Fruit fly (Drosophila melanogaster) whole organism, embryonic: Measurements from ENCODE around the gene CG3534.

Source experiments
- Atf-2 ChIP-seq: fragments of 200-800 bp; sonication (Bioruptor generic); optimal IDR thresholded peaks from 2 replicates; lab custom pipeline; 2016; ENCODE audit warnings: missing biosample characterization, missing genetic modification characterization
- B-H1 ChIP-seq: fragments of 200-800 bp; sonication (Bioruptor generic); IDR thresholded peaks from 3 replicates; pipeline ENCODE4 v1.3.6; 2022; ENCODE audit warnings: missing biosample characterization, missing genetic modification characterization
- CG10431 ChIP-seq: fragments of 200-800 bp; sonication (Bioruptor generic); optimal IDR thresholded peaks from 3 replicates; lab custom pipeline; 2018; ENCODE audit warnings: missing biosample characterization, mild to moderate bottlenecking, missing genetic modification characterization
- CG12659 ChIP-seq: fragments of 200-800 bp; sonication (Bioruptor generic); optimal IDR thresholded peaks from 3 replicates; lab custom pipeline; 2017; ENCODE audit warnings: mild to moderate bottlenecking, missing biosample characterization, missing genetic modification reagents, missing genetic modification characterization
- CG12769 ChIP-seq: fragments of 200-800 bp; sonication (Bioruptor generic); optimal IDR thresholded peaks from 2 replicates; lab custom pipeline; 2019; ENCODE audit warnings: missing biosample characterization, mild to moderate bottlenecking, missing genetic modification characterization, moderate library complexity
- CG17186 ChIP-seq: fragments of 200-800 bp; sonication (Bioruptor generic); optimal IDR thresholded peaks from 3 replicates; lab custom pipeline; 2017; ENCODE audit warnings: missing biosample characterization, missing genetic modification reagents, missing genetic modification characterization
- CG18011 ChIP-seq: fragments of 200-800 bp; sonication (Bioruptor generic); optimal IDR thresholded peaks from 2 replicates; lab custom pipeline; 2017; ENCODE audit warnings: missing biosample characterization, missing genetic modification characterization, mild to moderate bottlenecking, moderate library complexity, missing genotype
- CG1832 ChIP-seq: fragments of 200-800 bp; sonication (Bioruptor generic); optimal IDR thresholded peaks from 2 replicates; lab custom pipeline; 2017; ENCODE audit warnings: missing biosample characterization, mild to moderate bottlenecking, missing genetic modification characterization, inconsistent platforms
- CG2875 ChIP-seq: fragments of 200-800 bp; sonication (Bioruptor generic); optimal IDR thresholded peaks from 2 replicates; lab custom pipeline; 2017; ENCODE audit warnings: missing biosample characterization, mild to moderate bottlenecking, missing genetic modification characterization, missing genetic modification reagents
- CG34224 ChIP-seq: fragments of 200-800 bp; sonication (Bioruptor generic); IDR thresholded peaks from 3 replicates; pipeline ENCODE4 v1.3.6; 2022; ENCODE audit warnings: missing biosample characterization, missing genetic modification characterization; ENCODE audit not compliant: partially characterized antibody
- CG3847 ChIP-seq: fragments of 200-800 bp; sonication (Bioruptor generic); IDR thresholded peaks from 2 replicates; pipeline ENCODE4 v1.3.6; 2022; ENCODE audit warnings: missing biosample characterization, missing genetic modification characterization
- CG4707 ChIP-seq: fragments of 200-800 bp; sonication (Bioruptor generic); optimal IDR thresholded peaks from 2 replicates; lab custom pipeline; 2018; ENCODE audit warnings: missing biosample characterization, mild to moderate bottlenecking, missing genetic modification characterization, moderate library complexity
- CG4730 ChIP-seq: fragments of 200-800 bp; sonication (Bioruptor generic); IDR thresholded peaks from 2 replicates; pipeline ENCODE4 v1.3.6; 2022; ENCODE audit warnings: missing biosample characterization, missing genetic modification characterization
- CG4820 ChIP-seq: fragments of 200-800 bp; sonication (Bioruptor generic); optimal IDR thresholded peaks from 3 replicates; lab custom pipeline; 2016; ENCODE audit warnings: missing biosample characterization, missing genetic modification characterization
- CG7271 ChIP-seq: fragments of 200-800 bp; sonication (Bioruptor generic); optimal IDR thresholded peaks from 2 replicates; lab custom pipeline; 2018; ENCODE audit warnings: missing biosample characterization, mild to moderate bottlenecking, missing genetic modification characterization, moderate library complexity
- CG8765 ChIP-seq: fragments of 200-800 bp; sonication (Bioruptor generic); IDR thresholded peaks from 2 replicates; pipeline ENCODE4 v1.3.6; 2022; ENCODE audit warnings: missing biosample characterization, missing genetic modification characterization
- CG8924 ChIP-seq: fragments of 200-800 bp; optimal IDR thresholded peaks from 3 replicates; lab custom pipeline; 2019; ENCODE audit warnings: missing biosample characterization, mild to moderate bottlenecking, missing genetic modification characterization, moderate library complexity
- CG9797 ChIP-seq: fragments of 200-800 bp; sonication (Bioruptor generic); optimal IDR thresholded peaks from 3 replicates; lab custom pipeline; 2018; ENCODE audit warnings: missing biosample characterization, mild to moderate bottlenecking, missing genetic modification characterization
- Dek ChIP-seq: fragments of 200-800 bp; sonication (Bioruptor generic); optimal IDR thresholded peaks from 3 replicates; lab custom pipeline; 2019; ENCODE audit warnings: missing biosample characterization, mild to moderate bottlenecking, missing genetic modification characterization, moderate library complexity
- Hand ChIP-seq: fragments of 200-800 bp; sonication (Bioruptor generic); optimal IDR thresholded peaks from 2 replicates; lab custom pipeline; 2017; ENCODE audit warnings: mild to moderate bottlenecking, missing biosample characterization, missing genetic modification reagents, missing genetic modification characterization
- Hmx ChIP-seq: fragments of 200-800 bp; sonication (Bioruptor generic); optimal IDR thresholded peaks from 2 replicates; lab custom pipeline; 2016; ENCODE audit warnings: missing biosample characterization, missing genetic modification characterization
- Max ChIP-seq: fragments of 200-800 bp; sonication (Bioruptor generic); optimal IDR thresholded peaks from 2 replicates; lab custom pipeline; 2016; ENCODE audit warnings: missing biosample characterization, mild to moderate bottlenecking, missing genetic modification characterization
- Meics ChIP-seq: fragments of 200-800 bp; sonication (Bioruptor generic); optimal IDR thresholded peaks from 2 replicates; lab custom pipeline; 2017; ENCODE audit warnings: missing biosample characterization, mild to moderate bottlenecking, missing genetic modification characterization
- Myb ChIP-seq: fragments of 200-800 bp; sonication (Bioruptor generic); optimal IDR thresholded peaks from 2 replicates; lab custom pipeline; 2016; ENCODE audit warnings: missing biosample characterization, missing genetic modification characterization
- Nf-YA ChIP-seq: fragments of 200-800 bp; sonication (Bioruptor generic); IDR thresholded peaks from 2 replicates; pipeline ENCODE4 v1.3.6; 2022; ENCODE audit warnings: missing biosample characterization, missing genetic modification characterization
- Pdp1 ChIP-seq, 2 experiments: fragments of 200-800 bp; sonication (Bioruptor generic); optimal IDR thresholded peaks; 3 replicates each; lab custom pipeline; 2016; ENCODE audit warnings: missing biosample characterization in 2 of 2, missing genetic modification characterization in 2 of 2, mild to moderate bottlenecking in 1 of 2, moderate library complexity in 1 of 2
- Rfx ChIP-seq: fragments of 200-800 bp; sonication (Bioruptor generic); IDR thresholded peaks from 2 replicates; pipeline ENCODE4 v1.3.6; 2022; ENCODE audit warnings: missing biosample characterization, missing genetic modification characterization
- Stat92E ChIP-seq, 3 experiments: fragments of >200 bp in 2 of 3; fragments of 200-800 bp in 1 of 3; sonication (Bioruptor generic) in 1 of 3; optimal IDR thresholded peaks; 2 replicates each; lab custom pipeline; 2017 to 2019; ENCODE audit warnings: missing biosample characterization in 3 of 3, missing genetic modification characterization in 3 of 3, mild to moderate bottlenecking in 1 of 3, moderate library complexity in 1 of 3
- YL-1 ChIP-seq: fragments of 200-800 bp; sonication (Bioruptor generic); optimal IDR thresholded peaks from 3 replicates; lab custom pipeline; 2017; ENCODE audit warnings: missing biosample characterization, mild to moderate bottlenecking, missing genetic modification characterization
- ac ChIP-seq: fragments of 200-800 bp; sonication (Bioruptor generic); optimal IDR thresholded peaks from 3 replicates; lab custom pipeline; 2017; ENCODE audit warnings: missing biosample characterization, mild to moderate bottlenecking, missing genetic modification characterization
- al ChIP-seq: fragments of 200-800 bp; sonication (Bioruptor generic); IDR thresholded peaks from 2 replicates; pipeline ENCODE4 v1.3.6; 2022; ENCODE audit warnings: missing biosample characterization, missing genetic modification characterization
- aop ChIP-seq: fragments of 200-800 bp; sonication (Bioruptor generic); IDR thresholded peaks from 2 replicates; pipeline ENCODE4 v1.3.6; 2022; ENCODE audit warnings: missing biosample characterization, missing genetic modification characterization
- bcd ChIP-seq: fragments of 200-800 bp; sonication (Bioruptor generic); optimal IDR thresholded peaks from 2 replicates; lab custom pipeline; 2017; ENCODE audit warnings: missing biosample characterization, mild to moderate bottlenecking, missing genetic modification characterization
- dpn ChIP-seq, 2 experiments: fragments of 200-800 bp; sonication (Bioruptor generic); optimal IDR thresholded peaks; 3 replicates each; lab custom pipeline; 2016; ENCODE audit warnings: missing biosample characterization in 2 of 2, missing genetic modification characterization in 2 of 2
- dysf ChIP-seq: fragments of 200-800 bp; sonication (Bioruptor generic); IDR thresholded peaks from 3 replicates; pipeline ENCODE4 v1.3.6; 2022; ENCODE audit warnings: missing biosample characterization, missing genetic modification characterization
- fd96Cb ChIP-seq: fragments of 200-800 bp; sonication (Bioruptor generic); optimal IDR thresholded peaks from 2 replicates; lab custom pipeline; 2018; ENCODE audit warnings: missing biosample characterization, mild to moderate bottlenecking, missing genetic modification characterization, moderate library complexity
- gcm ChIP-seq: fragments of 200-800 bp; sonication (Bioruptor generic); optimal IDR thresholded peaks from 2 replicates; lab custom pipeline; 2019; ENCODE audit warnings: missing biosample characterization, mild to moderate bottlenecking, missing genetic modification characterization, moderate library complexity
- inv ChIP-seq: fragments of 200-800 bp; sonication (Bioruptor generic); IDR thresholded peaks from 2 replicates; pipeline ENCODE4 v1.3.6; 2022; ENCODE audit warnings: missing biosample characterization, missing genetic modification characterization; ENCODE audit not compliant: partially characterized antibody
- mirr ChIP-seq: fragments of 200-800 bp; sonication (Bioruptor generic); optimal IDR thresholded peaks from 3 replicates; lab custom pipeline; 2018; ENCODE audit warnings: missing biosample characterization, mild to moderate bottlenecking, missing genetic modification characterization
- onecut ChIP-seq: fragments of 200-800 bp; sonication (Bioruptor generic); IDR thresholded peaks from 2 replicates; pipeline ENCODE4 v1.3.6; 2022; ENCODE audit warnings: missing biosample characterization, missing genetic modification characterization
- pita ChIP-seq: fragments of 200-800 bp; sonication (Bioruptor generic); optimal IDR thresholded peaks from 2 replicates; lab custom pipeline; 2017; ENCODE audit warnings: missing biosample characterization, mild to moderate bottlenecking, missing genetic modification characterization
- sc ChIP-seq, 3 experiments: fragments of >200 bp in 2 of 3; fragments of 200-800 bp in 1 of 3; sonication (Bioruptor generic) in 1 of 3; optimal IDR thresholded peaks; 2 replicates in 2 of 3; 3 replicates in 1 of 3; lab custom pipeline; 2017; ENCODE audit warnings: mild to moderate bottlenecking in 1 of 3, missing biosample characterization in 1 of 3, missing genetic modification characterization in 1 of 3, missing genetic modification reagents in 1 of 3
- stc ChIP-seq: fragments of 200-800 bp; sonication (Bioruptor generic); IDR thresholded peaks from 2 replicates; pipeline ENCODE4 v1.3.6; 2022; ENCODE audit warnings: missing biosample characterization, missing genetic modification characterization
- tll ChIP-seq, 2 experiments: fragments of 200-800 bp in 1 of 2; fragments of >200 bp in 1 of 2; sonication (Bioruptor generic) in 1 of 2; optimal IDR thresholded peaks; 2 replicates each; lab custom pipeline; 2017 to 2019; ENCODE audit warnings: missing biosample characterization in 2 of 2, missing genetic modification characterization in 2 of 2, mild to moderate bottlenecking in 1 of 2, moderate library complexity in 1 of 2
- tx ChIP-seq: fragments of 200-800 bp; sonication (Bioruptor generic); optimal IDR thresholded peaks from 2 replicates; lab custom pipeline; 2016; ENCODE audit warnings: missing biosample characterization, missing genetic modification characterization
- unpg ChIP-seq: fragments of 200-800 bp; sonication (Bioruptor generic); optimal IDR thresholded peaks from 3 replicates; lab custom pipeline; 2018; ENCODE audit warnings: missing biosample characterization, mild to moderate bottlenecking, missing genetic modification characterization, moderate library complexity

The CG3534 gene

dm6 chr3R:16969361-16970355, 26.6 kb upstream of the CG3534 start (continued):
- peak in 1 of 3 experiments; percentile 10 for TF ChIP-seq Stat92E (GFP tag; optimal IDR thresholded peaks at IDR 0.05; lab: Kevin White, UChicago)
- TF ChIP-seq aop (GFP tag; lab: Robert Waterston, UW): no peak
- TF ChIP-seq pita (GFP tag; lab: Kevin White, UChicago): peak; percentile 99
- peak; percentile 56; the same call in 1 of the 2 replicates for TF ChIP-seq CG3847 (GFP tag; lab: Robert Waterston, UW)
- TF ChIP-seq dpn (GFP tag; optimal IDR thresholded peaks at IDR 0.05; lab: Kevin White, UChicago): peak; percentile 15 to 67
- peak in 1 of 2 experiments; percentile 25 for TF ChIP-seq Pdp1 (GFP tag; optimal IDR thresholded peaks at IDR 0.05; lab: Kevin White, UChicago)
- no peak for TF ChIP-seq CG10431 (GFP tag; lab: Kevin White, UChicago)
- TF ChIP-seq CG8765 (GFP tag; lab: Robert Waterston, UW): 0 out of 2 replicates have a peak, but pooled peaks have one; percentile 30
- no peak for TF ChIP-seq inv (GFP tag; lab: Robert Waterston, UW)
- TF ChIP-seq Meics (GFP tag; lab: Kevin White, UChicago): no peak
- no peak for TF ChIP-seq sc (optimal IDR thresholded peaks at IDR 0.05; lab: Kevin White, UChicago)
- TF ChIP-seq sc (GFP tag; optimal IDR thresholded peaks at IDR 0.05; lab: Kevin White, UChicago): peak; percentile 21
- no peak for TF ChIP-seq YL-1
- no peak for TF ChIP-seq CG12769 (tag; lab: Kevin White, UChicago)
- TF ChIP-seq dysf: peak; percentile 71
- TF ChIP-seq CG1832: no peak
- no peak for TF ChIP-seq ac
- TF ChIP-seq fd96Cb (tag; lab: Kevin White, UChicago): peak; percentile 62
- no peak for TF ChIP-seq Max
- peak; percentile 45; the same call in 2 of the 3 replicates for TF ChIP-seq B-H1 (GFP tag; lab: Robert Waterston, UW)
- TF ChIP-seq CG9797: no peak
- TF ChIP-seq CG17186: no peak
- no peak for TF ChIP-seq CG18011 (GFP tag; lab: Kevin White, UChicago)
- peak; percentile 83 for TF ChIP-seq unpg (GFP tag; lab: Kevin White, UChicago)
- TF ChIP-seq CG7271 (tag; lab: Kevin White, UChicago): no peak
- TF ChIP-seq CG2875 (GFP tag; lab: Kevin White, UChicago): no peak
- no peak for TF ChIP-seq Hmx (GFP tag; lab: Kevin White, UChicago)
- TF ChIP-seq CG4707 (GFP tag; lab: Kevin White, UChicago): no peak
- peak; percentile 31 for TF ChIP-seq tx (GFP tag; lab: Kevin White, UChicago)
- 0 out of 2 replicates have a peak, but pooled peaks have one; percentile 25 for TF ChIP-seq CG4730 (GFP tag; lab: Robert Waterston, UW)
- TF ChIP-seq Hand (GFP tag; lab: Kevin White, UChicago): no peak
- peak; percentile 38 for TF ChIP-seq Myb (GFP tag; lab: Kevin White, UChicago)
- peak; percentile 49; the same call in 1 of the 2 replicates for TF ChIP-seq al
- TF ChIP-seq stc (GFP tag; lab: Robert Waterston, UW): peak; percentile 65
- TF ChIP-seq CG4820 (GFP tag; lab: Kevin White, UChicago): peak; percentile 48
- peak; percentile 67 for TF ChIP-seq CG8924
- peak; percentile 67 for TF ChIP-seq CG12659 (GFP tag; lab: Kevin White, UChicago)
- TF ChIP-seq onecut (GFP tag; lab: Robert Waterston, UW): peak; percentile 76
- peak; percentile 67 for TF ChIP-seq bcd (GFP tag; lab: Kevin White, UChicago)
- TF ChIP-seq tll (GFP tag; optimal IDR thresholded peaks at IDR 0.05; lab: Kevin White, UChicago): no peak
- peak; percentile 50 for TF ChIP-seq mirr (GFP tag; lab: Kevin White, UChicago)
- TF ChIP-seq Dek (tag; lab: Kevin White, UChicago): peak; percentile 87
- TF ChIP-seq gcm (GFP tag; lab: Kevin White, UChicago): peak; percentile 99
- no peak for TF ChIP-seq Atf-2 (GFP tag; lab: Kevin White, UChicago)
- no peak for TF ChIP-seq Nf-YA (GFP tag; lab: Robert Waterston, UW)
- TF ChIP-seq CG34224 (GFP tag; lab: Robert Waterston, UW): no peak
- TF ChIP-seq Rfx: peak; percentile 78
